Worm (Caenorhabditis elegans) whole organism, young adult: ENCODE results near the gene T13A10.2.

Experiments used
- B0261.1 ChIP-seq: sonication (generic microtip); optimal IDR thresholded peaks from 2 replicates; lab custom pipeline; 2016; ENCODE audit warnings: mild to moderate bottlenecking, missing genetic modification characterization, moderate library complexity, missing compliant biosample characterization
- ccch-3 ChIP-seq: fragments of 200-800 bp; sonication (Bioruptor generic); optimal IDR thresholded peaks from 2 replicates; lab custom pipeline; 2018; ENCODE audit warnings: mild to moderate bottlenecking, missing genetic modification characterization, missing compliant biosample characterization
- ets-4 ChIP-seq: fragments of 200-800 bp; sonication (Bioruptor generic); optimal IDR thresholded peaks from 2 replicates; lab custom pipeline; 2018; ENCODE audit warnings: mild to moderate bottlenecking, missing genetic modification characterization, missing compliant biosample characterization
- him-1 ChIP-seq: sonication (generic microtip); optimal IDR thresholded peaks from 2 replicates; lab custom pipeline; 2016; ENCODE audit warnings: missing genotype, missing genetic modification reagents, missing genetic modification characterization, missing compliant biosample characterization
- mcd-1 ChIP-seq: fragments of 200-800 bp; sonication (Bioruptor generic); IDR thresholded peaks from 2 replicates; pipeline ENCODE4 v1.3.6; 2022; ENCODE audit warnings: missing genetic modification reagents, missing genetic modification characterization, missing compliant biosample characterization
- pha-4 ChIP-seq: fragments of 150-350 bp; sonication (generic microtip); optimal IDR thresholded peaks from 2 replicates; lab custom pipeline; 2014; ENCODE audit warnings: missing biosample characterization, missing genetic modification reagents, missing genetic modification characterization
- sea-2 ChIP-seq: fragments of 200-800 bp; sonication (Bioruptor generic); IDR thresholded peaks from 2 replicates; pipeline ENCODE4 v1.3.6; 2022; ENCODE audit warnings: missing genetic modification characterization, missing compliant biosample characterization
- snpc-1.3 ChIP-seq: sonication (generic microtip); optimal IDR thresholded peaks from 2 replicates; lab custom pipeline; 2017; ENCODE audit warnings: missing genetic modification characterization, mild to moderate bottlenecking, missing compliant biosample characterization, antibody characterized with exemption, moderate library complexity, missing genotype, missing genetic modification reagents; ENCODE audit not compliant: insufficient read depth

ce11 chrIV:6269346-6269745 is 16.2 kb downstream of the T13A10.2 start, which contains the start of gene srv-30:
- TF ChIP-seq B0261.1 (tag; lab: Kevin White, UChicago) (no peak), sea-2 (GFP tag; lab: Robert Waterston, UW) (no peak), ccch-3 (no peak), mcd-1 (GFP tag; lab: Robert Waterston, UW) (no peak), snpc-1.3 (tag; lab: Kevin White, UChicago) (no peak), pha-4 (tag; lab: Kevin White, UChicago) (no peak), ets-4 (GFP tag; lab: Kevin White, UChicago) (no peak), him-1 (tag; lab: Kevin White, UChicago) (no peak)
